Fruit fly (Drosophila melanogaster) whole organism, embryonic: ENCODE measurements around the gene Vps2.

Source experiments
- B-H2 ChIP-seq: fragments of 200-800 bp; sonication (Bioruptor generic); optimal IDR thresholded peaks from 2 replicates; lab custom pipeline; 2018; ENCODE audit warnings: missing biosample characterization, mild to moderate bottlenecking, missing genetic modification characterization
- CG10959 ChIP-seq: fragments of 200-800 bp; sonication (Bioruptor generic); IDR thresholded peaks from 2 replicates; pipeline ENCODE4 v1.3.6; 2022; ENCODE audit warnings: missing biosample characterization, missing genetic modification characterization
- CG11398 ChIP-seq: fragments of 200-800 bp; sonication (Bioruptor generic); optimal IDR thresholded peaks from 2 replicates; lab custom pipeline; 2016; ENCODE audit warnings: missing biosample characterization, missing genetic modification characterization
- CG14050 ChIP-seq: fragments of 200-800 bp; sonication (Bioruptor generic); IDR thresholded peaks from 3 replicates; pipeline ENCODE4 v1.3.6; 2022; ENCODE audit warnings: missing biosample characterization, missing genetic modification characterization
- CG17829 ChIP-seq: fragments of 200-800 bp; optimal IDR thresholded peaks from 2 replicates; lab custom pipeline; 2019; ENCODE audit warnings: missing biosample characterization, mild to moderate bottlenecking, missing genetic modification characterization, moderate library complexity
- CG18011 ChIP-seq: fragments of 200-800 bp; sonication (Bioruptor generic); optimal IDR thresholded peaks from 2 replicates; lab custom pipeline; 2017; ENCODE audit warnings: missing biosample characterization, missing genetic modification characterization, mild to moderate bottlenecking, moderate library complexity, missing genotype
- CG1832 ChIP-seq: fragments of 200-800 bp; sonication (Bioruptor generic); optimal IDR thresholded peaks from 2 replicates; lab custom pipeline; 2017; ENCODE audit warnings: missing biosample characterization, mild to moderate bottlenecking, missing genetic modification characterization, inconsistent platforms
- CG2129 ChIP-seq: fragments of 200-800 bp; sonication (Bioruptor generic); IDR thresholded peaks from 2 replicates; pipeline ENCODE4 v1.3.6; 2022; ENCODE audit warnings: missing biosample characterization, missing genetic modification characterization; ENCODE audit not compliant: partially characterized antibody
- CG2202 ChIP-seq: fragments of 200-800 bp; sonication (Bioruptor generic); optimal IDR thresholded peaks from 2 replicates; lab custom pipeline; 2018; ENCODE audit warnings: missing biosample characterization, mild to moderate bottlenecking, missing genetic modification characterization
- CG30403 ChIP-seq: fragments of 200-800 bp; sonication (Bioruptor generic); optimal IDR thresholded peaks from 3 replicates; lab custom pipeline; 2016; ENCODE audit warnings: missing biosample characterization, missing genetic modification characterization
- CG34422 ChIP-seq: fragments of 200-800 bp; sonication (Bioruptor generic); IDR thresholded peaks from 3 replicates; pipeline ENCODE4 v1.3.6; 2022; ENCODE audit warnings: missing biosample characterization, missing genetic modification characterization
- CG3838 ChIP-seq: fragments of 200-800 bp; sonication (Bioruptor generic); optimal IDR thresholded peaks from 3 replicates; lab custom pipeline; 2016; ENCODE audit warnings: missing biosample characterization, missing genetic modification characterization
- CG4820 ChIP-seq: fragments of 200-800 bp; sonication (Bioruptor generic); optimal IDR thresholded peaks from 3 replicates; lab custom pipeline; 2016; ENCODE audit warnings: missing biosample characterization, missing genetic modification characterization
- CG6175 ChIP-seq: fragments of 200-800 bp; sonication (Bioruptor generic); IDR thresholded peaks from 3 replicates; pipeline ENCODE4 v1.3.6; 2022; ENCODE audit warnings: missing biosample characterization, missing genetic modification characterization
- CG8388 ChIP-seq: fragments of 200-800 bp; sonication (Bioruptor generic); optimal IDR thresholded peaks from 2 replicates; lab custom pipeline; 2019; ENCODE audit warnings: missing biosample characterization, mild to moderate bottlenecking, missing genetic modification characterization, moderate library complexity
- CG9932 ChIP-seq: fragments of 200-800 bp; sonication (Bioruptor generic); IDR thresholded peaks from 2 replicates; pipeline ENCODE4 v1.3.6; 2022; ENCODE audit warnings: missing biosample characterization, missing genetic modification characterization
- E2f1 ChIP-seq: fragments of 200-800 bp; sonication (Bioruptor generic); IDR thresholded peaks from 2 replicates; pipeline ENCODE4 v1.3.6; 2022; ENCODE audit warnings: missing biosample characterization, missing genetic modification characterization
- Elba2 ChIP-seq: fragments of 200-800 bp; sonication (Bioruptor generic); optimal IDR thresholded peaks from 3 replicates; lab custom pipeline; 2016; ENCODE audit warnings: missing biosample characterization, missing genetic modification characterization
- GATAe ChIP-seq: fragments of 200-800 bp; sonication (Bioruptor generic); conservative IDR thresholded peaks from 2 replicates; pipeline ENCODE4 v1.3.6; 2022; ENCODE audit warnings: missing biosample characterization, missing genetic modification characterization
- Hr51 ChIP-seq, 2 experiments: fragments of 200-800 bp; sonication (Bioruptor generic); optimal IDR thresholded peaks; 2 replicates in 1 of 2; 3 replicates in 1 of 2; lab custom pipeline; 2016 to 2018; ENCODE audit warnings: missing biosample characterization in 2 of 2, missing genetic modification characterization in 2 of 2, mild to moderate bottlenecking in 1 of 2, moderate library complexity in 1 of 2
- Jarid2 ChIP-seq: fragments of 200-800 bp; sonication (Bioruptor generic); optimal IDR thresholded peaks from 3 replicates; lab custom pipeline; 2017; ENCODE audit warnings: mild to moderate bottlenecking, missing biosample characterization, missing genetic modification reagents, missing genetic modification characterization
- MESR4 ChIP-seq: fragments of 200-800 bp; sonication (Bioruptor generic); optimal IDR thresholded peaks from 2 replicates; lab custom pipeline; 2018; ENCODE audit warnings: missing biosample characterization, mild to moderate bottlenecking, missing genetic modification characterization, moderate library complexity
- MTF-1 ChIP-seq: fragments of 200-800 bp; sonication (Bioruptor generic); optimal IDR thresholded peaks from 2 replicates; lab custom pipeline; 2018; ENCODE audit warnings: missing biosample characterization, mild to moderate bottlenecking, missing genetic modification characterization, borderline replicate concordance
- Rx ChIP-seq: fragments of 200-800 bp; sonication (Bioruptor generic); IDR thresholded peaks from 2 replicates; pipeline ENCODE4 v1.3.6; 2022; ENCODE audit warnings: missing biosample characterization, missing genetic modification characterization
- Sox102F ChIP-seq: fragments of 200-800 bp; sonication (Bioruptor generic); optimal IDR thresholded peaks from 2 replicates; lab custom pipeline; 2018; ENCODE audit warnings: missing biosample characterization, mild to moderate bottlenecking, missing genetic modification characterization, moderate library complexity
- Spps ChIP-seq: fragments of 200-800 bp; sonication (Bioruptor generic); optimal IDR thresholded peaks from 2 replicates; lab custom pipeline; 2018; ENCODE audit warnings: missing biosample characterization, mild to moderate bottlenecking, missing genetic modification characterization
- amos ChIP-seq: fragments of 200-800 bp; sonication (Bioruptor generic); IDR thresholded peaks from 2 replicates; pipeline ENCODE4 v1.3.6; 2022; ENCODE audit warnings: missing biosample characterization, missing genetic modification characterization; ENCODE audit not compliant: partially characterized antibody
- ara ChIP-seq: fragments of 200-800 bp; sonication (Bioruptor generic); IDR thresholded peaks from 2 replicates; pipeline ENCODE4 v1.3.6; 2022; ENCODE audit warnings: missing biosample characterization, missing genetic modification characterization
- ash1 ChIP-seq: fragments of 200-800 bp; sonication (Bioruptor generic); optimal IDR thresholded peaks from 2 replicates; lab custom pipeline; 2018; ENCODE audit warnings: missing biosample characterization, mild to moderate bottlenecking, missing genetic modification characterization
- br ChIP-seq: fragments of >200 bp; optimal IDR thresholded peaks from 2 replicates; lab custom pipeline; 2017
- btn ChIP-seq: fragments of 200-800 bp; sonication (Bioruptor generic); optimal IDR thresholded peaks from 2 replicates; lab custom pipeline; 2016; ENCODE audit warnings: missing biosample characterization, missing genetic modification characterization
- croc ChIP-seq: fragments of 200-800 bp; sonication (Bioruptor generic); conservative IDR thresholded peaks from 3 replicates; pipeline ENCODE4 v1.3.6; 2022; ENCODE audit warnings: missing biosample characterization, missing genetic modification characterization
- crol ChIP-seq: fragments of 200-800 bp; sonication (Bioruptor generic); IDR thresholded peaks from 2 replicates; pipeline ENCODE4 v1.3.6; 2022; ENCODE audit warnings: missing biosample characterization, missing genetic modification characterization
- emc ChIP-seq: fragments of 200-800 bp; sonication (Bioruptor generic); optimal IDR thresholded peaks from 2 replicates; lab custom pipeline; 2016; ENCODE audit warnings: missing biosample characterization, missing genetic modification characterization
- en ChIP-seq: fragments of 200-800 bp; sonication (Bioruptor generic); optimal IDR thresholded peaks from 2 replicates; lab custom pipeline; 2016; ENCODE audit warnings: missing biosample characterization, missing genetic modification characterization
- fd96Cb ChIP-seq: fragments of 200-800 bp; sonication (Bioruptor generic); optimal IDR thresholded peaks from 2 replicates; lab custom pipeline; 2018; ENCODE audit warnings: missing biosample characterization, mild to moderate bottlenecking, missing genetic modification characterization, moderate library complexity
- gce ChIP-seq: fragments of 200-800 bp; sonication (Bioruptor generic); IDR thresholded peaks from 3 replicates; pipeline ENCODE4 v1.3.6; 2022; ENCODE audit warnings: missing biosample characterization, missing genetic modification characterization
- grn ChIP-seq: fragments of 200-800 bp; sonication (Bioruptor generic); optimal IDR thresholded peaks from 3 replicates; lab custom pipeline; 2017; ENCODE audit warnings: missing biosample characterization, missing genetic modification characterization
- gsb ChIP-seq: fragments of 200-800 bp; sonication (Bioruptor generic); IDR thresholded peaks from 2 replicates; pipeline ENCODE4 v1.3.6; 2022; ENCODE audit warnings: missing biosample characterization, missing genetic modification characterization
- gt ChIP-seq: fragments of 200-800 bp; sonication (Bioruptor generic); IDR thresholded peaks from 2 replicates; pipeline ENCODE4 v1.3.6; 2022; ENCODE audit warnings: missing biosample characterization, missing genetic modification characterization
- jigr1 ChIP-seq: fragments of 200-800 bp; sonication (Bioruptor generic); IDR thresholded peaks from 3 replicates; pipeline ENCODE4 v1.3.6; 2022; ENCODE audit warnings: missing biosample characterization, missing genetic modification characterization
- kah ChIP-seq: fragments of 200-800 bp; sonication (Bioruptor generic); optimal IDR thresholded peaks from 2 replicates; lab custom pipeline; 2018; ENCODE audit warnings: missing biosample characterization, mild to moderate bottlenecking, missing genetic modification characterization
- mirr ChIP-seq: fragments of 200-800 bp; sonication (Bioruptor generic); optimal IDR thresholded peaks from 3 replicates; lab custom pipeline; 2018; ENCODE audit warnings: missing biosample characterization, mild to moderate bottlenecking, missing genetic modification characterization
- odd ChIP-seq: fragments of 200-800 bp; sonication (Bioruptor generic); optimal IDR thresholded peaks from 2 replicates; lab custom pipeline; 2017; ENCODE audit warnings: missing biosample characterization, mild to moderate bottlenecking, missing genetic modification characterization
- psq ChIP-seq: fragments of 200-800 bp; sonication (Bioruptor generic); optimal IDR thresholded peaks from 2 replicates; lab custom pipeline; 2017; ENCODE audit warnings: missing biosample characterization, missing genetic modification characterization
- pzg ChIP-seq: fragments of 200-800 bp; sonication (Bioruptor generic); optimal IDR thresholded peaks from 3 replicates; lab custom pipeline; 2018; ENCODE audit warnings: missing biosample characterization, mild to moderate bottlenecking, missing genetic modification characterization, moderate library complexity
- shn ChIP-seq: fragments of 200-800 bp; sonication (Bioruptor generic); optimal IDR thresholded peaks from 3 replicates; lab custom pipeline; 2016; ENCODE audit warnings: missing biosample characterization, missing genetic modification characterization
- slbo ChIP-seq: fragments of 200-800 bp; sonication (Bioruptor generic); IDR thresholded peaks from 2 replicates; pipeline ENCODE4 v1.3.6; 2022; ENCODE audit warnings: missing biosample characterization, missing genetic modification characterization
- stc ChIP-seq: fragments of 200-800 bp; sonication (Bioruptor generic); IDR thresholded peaks from 2 replicates; pipeline ENCODE4 v1.3.6; 2022; ENCODE audit warnings: missing biosample characterization, missing genetic modification characterization
- twi ChIP-seq: fragments of 200-800 bp; optimal IDR thresholded peaks from 2 replicates; lab custom pipeline; 2019; ENCODE audit warnings: missing biosample characterization, mild to moderate bottlenecking, missing genetic modification characterization, moderate library complexity
- wek ChIP-seq: fragments of 200-800 bp; sonication (Bioruptor generic); optimal IDR thresholded peaks from 3 replicates; lab custom pipeline; 2018; ENCODE audit warnings: missing biosample characterization, mild to moderate bottlenecking, missing genetic modification characterization, moderate library complexity

Vps2 gene

dm6 chr3R:26055214-26055632, 2.6 kb downstream of the Vps2 start, which contains the start of gene Cmpk (continued):
- TF ChIP-seq gce (GFP tag; lab: Robert Waterston, UW) (peak; percentile 75; the same call in 2 of the 3 replicates), CG8388 (GFP tag; lab: Kevin White, UChicago) (peak; percentile 41), amos (GFP tag; lab: Robert Waterston, UW) (peak; percentile 42; the same call in 1 of the 2 replicates), pzg (GFP tag; lab: Kevin White, UChicago) (peak; percentile 74), ash1 (GFP tag; lab: Kevin White, UChicago) (peak; percentile 43), Sox102F (GFP tag; lab: Kevin White, UChicago) (no peak), Spps (peak; percentile 21), Rx (GFP tag; lab: Robert Waterston, UW) (peak; percentile 29; the same call in 1 of the 2 replicates), MESR4 (GFP tag; lab: Kevin White, UChicago) (peak; percentile 96), crol (GFP tag; lab: Robert Waterston, UW) (0 out of 2 replicates have a peak, but pooled peaks have one; percentile 27), fd96Cb (tag; lab: Kevin White, UChicago) (no peak), CG17829 (peak; percentile 57), MTF-1 (GFP tag; lab: Kevin White, UChicago) (peak; percentile 86), GATAe (GFP tag; lab: Robert Waterston, UW) (no peak), CG10959 (0 out of 2 replicates have a peak, but pooled peaks have one; percentile 10), CG4820 (GFP tag; lab: Kevin White, UChicago) (peak; percentile 34), gsb (GFP tag; lab: Robert Waterston, UW) (no peak), CG6175 (GFP tag; lab: Robert Waterston, UW) (no peak), CG11398 (peak; percentile 23), CG34422 (GFP tag; lab: Robert Waterston, UW) (peak; percentile 87; the same call in 2 of the 3 replicates), wek (GFP tag; lab: Kevin White, UChicago) (peak; percentile 68), B-H2 (GFP tag; lab: Kevin White, UChicago) (peak; percentile 92), en (GFP tag; lab: Kevin White, UChicago) (peak; percentile 9), CG30403 (GFP tag; lab: Kevin White, UChicago) (peak; percentile 36), shn (GFP tag; lab: Kevin White, UChicago) (peak; percentile 32), stc (peak; percentile 59; the same call in 1 of the 2 replicates), Hr51 (GFP tag; optimal IDR thresholded peaks at IDR 0.05; lab: Kevin White, UChicago) (peak; percentile 38 to 56), Elba2 (no peak), CG3838 (no peak), twi (tag; lab: Kevin White, UChicago) (peak; percentile 47), odd (GFP tag; lab: Kevin White, UChicago) (peak; percentile 81), psq (GFP tag; lab: Kevin White, UChicago) (peak; percentile 12), CG14050 (GFP tag; lab: Robert Waterston, UW) (peak; percentile 43), mirr (GFP tag; lab: Kevin White, UChicago) (peak; percentile 78), br (lab: Kevin White, UChicago) (no peak), btn (no peak), gt (peak; percentile 54), CG2202 (tag; lab: Kevin White, UChicago) (peak; percentile 47), CG9932 (peak; percentile 66), E2f1 (GFP tag; lab: Robert Waterston, UW) (peak; percentile 70), croc (GFP tag; lab: Robert Waterston, UW) (no peak), kah (peak; percentile 54), grn (GFP tag; lab: Kevin White, UChicago) (no peak), emc (peak; percentile 9), jigr1 (GFP tag; lab: Robert Waterston, UW) (no peak), CG2129 (GFP tag; lab: Robert Waterston, UW) (no peak), Jarid2 (GFP tag; lab: Kevin White, UChicago) (peak; percentile 67), ara (GFP tag; lab: Robert Waterston, UW) (peak; percentile 41; the same call in 1 of the 2 replicates), CG1832 (GFP tag; lab: Kevin White, UChicago) (no peak), slbo (peak; percentile 52), CG18011 (GFP tag; lab: Kevin White, UChicago) (peak; percentile 57)
